Fruit fly (Drosophila melanogaster) whole organism, embryonic: ENCODE measurements around the gene PAPLA1.

Experiments used
- CG12071 ChIP-seq: fragments of 200-800 bp; sonication (Bioruptor generic); optimal IDR thresholded peaks from 3 replicates; lab custom pipeline; 2018; ENCODE audit warnings: missing biosample characterization, mild to moderate bottlenecking, missing genetic modification characterization
- CG12744 ChIP-seq: fragments of 200-800 bp; sonication (Bioruptor generic); optimal IDR thresholded peaks from 2 replicates; lab custom pipeline; 2016; ENCODE audit warnings: missing biosample characterization, missing genetic modification characterization
- CG16863 ChIP-seq: fragments of 200-800 bp; sonication (Bioruptor generic); optimal IDR thresholded peaks from 3 replicates; lab custom pipeline; 2016; ENCODE audit warnings: missing biosample characterization, missing genetic modification characterization
- CG2202 ChIP-seq: fragments of 200-800 bp; sonication (Bioruptor generic); optimal IDR thresholded peaks from 2 replicates; lab custom pipeline; 2018; ENCODE audit warnings: missing biosample characterization, mild to moderate bottlenecking, missing genetic modification characterization
- Nf-YA ChIP-seq: fragments of 200-800 bp; sonication (Bioruptor generic); IDR thresholded peaks from 2 replicates; pipeline ENCODE4 v1.3.6; 2022; ENCODE audit warnings: missing biosample characterization, missing genetic modification characterization
- gcm2 ChIP-seq: fragments of 200-800 bp; sonication (Bioruptor generic); optimal IDR thresholded peaks from 2 replicates; lab custom pipeline; 2016; ENCODE audit warnings: missing biosample characterization, missing genetic modification characterization
- hkb ChIP-seq, 2 experiments: fragments of 200-800 bp in 1 of 2; fragments of >200 bp in 1 of 2; sonication (Bioruptor generic) in 1 of 2; IDR thresholded peaks in 1 of 2; optimal IDR thresholded peaks in 1 of 2; 2 replicates each; pipeline versions ENCODE4 v1.3.6 to Lab custom; 2017 to 2022; ENCODE audit warnings: missing biosample characterization in 1 of 2, missing genetic modification characterization in 1 of 2
- knrl ChIP-seq: fragments of 200-800 bp; sonication (Bioruptor generic); IDR thresholded peaks from 3 replicates; pipeline ENCODE4 v1.3.6; 2022; ENCODE audit warnings: missing biosample characterization, missing genetic modification characterization; ENCODE audit not compliant: partially characterized antibody
- run ChIP-seq: fragments of 200-800 bp; sonication (Bioruptor generic); optimal IDR thresholded peaks from 3 replicates; lab custom pipeline; 2018; ENCODE audit warnings: missing biosample characterization, mild to moderate bottlenecking, missing genetic modification characterization
- slou ChIP-seq: fragments of 200-800 bp; sonication (Bioruptor generic); optimal IDR thresholded peaks from 3 replicates; lab custom pipeline; 2016; ENCODE audit warnings: missing biosample characterization, missing genetic modification characterization
- tio ChIP-seq: fragments of 200-800 bp; sonication (Bioruptor generic); optimal IDR thresholded peaks from 2 replicates; lab custom pipeline; 2017; ENCODE audit warnings: missing biosample characterization, missing genetic modification characterization, inconsistent platforms
- tx ChIP-seq: fragments of 200-800 bp; sonication (Bioruptor generic); optimal IDR thresholded peaks from 2 replicates; lab custom pipeline; 2016; ENCODE audit warnings: missing biosample characterization, missing genetic modification characterization

DNA sequence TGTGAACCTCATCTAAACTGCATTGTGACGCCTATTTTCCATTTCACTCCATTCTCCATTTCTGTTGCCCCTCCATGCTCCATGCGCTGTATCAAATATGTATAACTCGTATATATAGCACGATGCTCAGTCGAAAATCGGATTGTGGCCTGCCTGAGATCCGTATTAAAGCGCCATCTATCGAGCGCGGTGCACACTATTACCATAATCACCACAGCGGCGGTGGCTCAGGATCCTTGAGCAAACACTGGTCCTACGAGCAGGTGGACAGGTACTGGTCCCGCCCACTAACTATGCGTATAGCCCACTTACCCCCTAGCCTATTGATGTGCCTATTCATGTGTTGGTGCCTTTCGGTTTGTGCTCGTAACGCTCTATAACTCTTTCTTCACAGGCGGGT, 25.6 kb upstream of the PAPLA1 start:
- TF ChIP-seq gcm2 (GFP tag; lab: Kevin White, UChicago), result no peak
- no peak for TF ChIP-seq CG12744
- TF ChIP-seq hkb (optimal IDR thresholded peaks at IDR 0.05; lab: Kevin White, UChicago), result no peak
- no peak for TF ChIP-seq hkb (GFP tag; IDR thresholded peaks at IDR 0.05; lab: Robert Waterston, UW)
- no peak for TF ChIP-seq tio (GFP tag; lab: Kevin White, UChicago)
- TF ChIP-seq CG12071 (GFP tag; lab: Kevin White, UChicago), result no peak
- TF ChIP-seq slou (GFP tag; lab: Kevin White, UChicago), result no peak
- TF ChIP-seq knrl (GFP tag; lab: Robert Waterston, UW), result no peak
- TF ChIP-seq CG16863, result no peak
- no peak for TF ChIP-seq CG2202 (tag; lab: Kevin White, UChicago)
- TF ChIP-seq run (tag; lab: Kevin White, UChicago), result no peak
- no peak for TF ChIP-seq Nf-YA (GFP tag; lab: Robert Waterston, UW)
- TF ChIP-seq tx (GFP tag; lab: Kevin White, UChicago), result no peak
